Fruit fly (Drosophila melanogaster) S2 (cell line): ENCODE data around the gene CG43055.

Experiments used
- CG8478 ChIP-seq: fragments of >200 bp; optimal IDR thresholded peaks from 2 replicates; lab custom pipeline; 2018
- CTCF ChIP-seq, 2 experiments: fragments of >200 bp; optimal IDR thresholded peaks; 2 replicates each; lab custom pipeline; 2018

DNA sequence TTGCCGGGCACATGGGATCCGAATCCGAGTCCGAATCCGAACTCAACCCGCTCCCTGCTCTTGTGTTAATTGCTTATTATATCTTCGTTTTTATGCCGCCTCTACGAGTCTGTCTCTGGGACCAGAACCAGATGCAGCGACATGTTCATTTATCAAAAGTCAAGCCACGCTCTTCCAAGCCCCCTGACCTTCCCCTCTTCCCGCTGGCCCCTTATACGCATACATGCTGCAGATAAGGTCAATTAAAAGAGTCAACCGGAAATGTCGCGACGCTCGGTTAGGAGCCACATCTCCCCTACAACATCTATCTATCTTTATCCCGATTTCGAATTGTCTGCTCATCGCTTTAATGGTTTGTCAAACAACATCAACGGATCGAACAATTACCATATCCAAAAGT is 33.2 kb upstream of the CG43055 start:
- TF ChIP-seq CTCF (optimal IDR thresholded peaks at IDR 0.05; lab: Kevin White, UChicago) (no peak), CG8478 (lab: Kevin White, UChicago) (no peak)
